Worm (Caenorhabditis elegans): Measurements from ENCODE around the gene sinh-1.
A peak's percentile ranks its signal among the peaks of the same experiment; 100 is the strongest.

The sinh-1 gene

ce11 chrII:12257095-12257494 lies 29.0 kb downstream of the sinh-1 start:
- TF ChIP-seq mbf-1 (tag; optimal IDR thresholded peaks at IDR 0.05): no peak
- TF ChIP-seq sma-9 (GFP tag; optimal IDR thresholded peaks at IDR 0.05): no peak
- no peak for TF ChIP-seq sma-9 (tag; optimal IDR thresholded peaks at IDR 0.05)
- no peak for TF ChIP-seq unc-55 (GFP tag; optimal IDR thresholded peaks at IDR 0.05)
- TF ChIP-seq ama-1 (optimal IDR thresholded peaks at IDR 0.05): no peak
- TF ChIP-seq nhr-129 (tag; optimal IDR thresholded peaks at IDR 0.05): no peak
- TF ChIP-seq skn-1 (tag; optimal IDR thresholded peaks at IDR 0.05): no peak
- TF ChIP-seq alr-1 (tag; optimal IDR thresholded peaks at IDR 0.05): no peak
- no peak for TF ChIP-seq lsy-2 (tag; optimal IDR thresholded peaks at IDR 0.05)
- no peak for TF ChIP-seq ztf-4 (tag; optimal IDR thresholded peaks at IDR 0.05)
- no peak for TF ChIP-seq egl-27 (tag; optimal IDR thresholded peaks at IDR 0.05)
- no peak for TF ChIP-seq Y55F3AM.14 (GFP tag; optimal IDR thresholded peaks at IDR 0.05)

DNA sequence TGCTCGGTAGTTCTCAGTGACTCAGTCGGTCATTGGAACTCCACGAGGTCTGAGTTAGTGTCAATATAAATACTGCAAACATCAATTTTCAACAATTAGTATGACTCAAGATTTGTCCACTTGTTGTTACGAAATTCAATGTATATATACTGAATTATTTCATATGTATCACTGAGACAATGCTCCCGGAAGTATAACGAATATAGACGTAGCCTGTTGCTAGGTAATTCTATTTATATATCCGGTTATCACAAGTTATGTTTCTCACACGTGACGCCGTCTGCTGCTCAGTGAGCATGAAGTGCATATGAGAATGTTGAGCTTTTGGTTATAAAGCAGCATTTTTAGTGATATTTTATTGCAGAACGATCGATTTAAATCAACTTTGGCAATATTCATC lies 32.4 kb downstream of the sinh-1 start:
- TF ChIP-seq C34F6.9 (tag; optimal IDR thresholded peaks at IDR 0.05) (no peak), sma-3 (GFP tag; optimal IDR thresholded peaks at IDR 0.05) (no peak), ZK546.5 (tag; optimal IDR thresholded peaks at IDR 0.05) (no peak), zag-1 (tag; optimal IDR thresholded peaks at IDR 0.05) (no peak), lin-13 (GFP tag; optimal IDR thresholded peaks at IDR 0.05) (no peak), nhr-23 (tag; optimal IDR thresholded peaks at IDR 0.05) (no peak), nhr-21 (tag; optimal IDR thresholded peaks at IDR 0.05) (no peak), mbf-1 (tag; optimal IDR thresholded peaks at IDR 0.05) (no peak), fos-1 (tag; optimal IDR thresholded peaks at IDR 0.05) (no peak), ztf-11 (tag; optimal IDR thresholded peaks at IDR 0.05) (no peak), peb-1 (tag; optimal IDR thresholded peaks at IDR 0.05) (no peak), ztf-4 (tag; optimal IDR thresholded peaks at IDR 0.05) (no peak)

DNA sequence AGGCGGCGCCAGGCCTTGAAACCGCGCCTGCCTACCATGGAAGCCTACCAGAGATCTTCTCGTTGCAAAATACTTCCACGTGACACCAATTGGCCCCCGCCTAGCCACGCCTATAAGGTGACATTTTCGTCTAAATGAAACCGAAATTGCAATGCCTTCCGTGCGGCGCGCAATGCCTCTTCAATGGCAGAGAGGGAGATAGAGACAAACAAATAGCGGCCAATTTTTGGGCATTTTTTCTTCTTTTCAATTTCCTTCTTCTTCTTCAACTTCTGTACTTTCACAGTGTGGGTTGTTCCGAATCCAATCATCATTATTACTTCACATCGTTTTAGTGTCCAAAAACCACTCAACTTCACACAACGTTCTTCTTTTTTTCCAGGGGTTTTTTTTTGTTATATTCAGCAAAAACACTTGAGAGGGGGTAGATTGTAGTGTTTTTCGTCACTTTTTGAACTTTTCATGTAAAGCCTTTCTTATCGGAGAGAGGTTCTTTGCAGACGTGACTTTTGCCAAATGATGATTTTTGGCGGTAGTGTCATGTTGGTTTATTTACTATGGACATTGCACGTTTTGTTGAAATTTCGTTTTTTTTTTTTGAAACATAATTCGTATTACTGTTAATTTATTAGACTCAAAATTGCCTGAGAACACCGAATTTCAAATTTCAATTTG lies 33.2 kb downstream of the sinh-1 start:
- TF ChIP-seq R02D3.7 (tag; optimal IDR thresholded peaks at IDR 0.05) (no peak), skn-1 (tag; optimal IDR thresholded peaks at IDR 0.05) (no peak), sem-4 (tag; optimal IDR thresholded peaks at IDR 0.05) (no peak), gmeb-1 (tag; optimal IDR thresholded peaks at IDR 0.05) (no peak), nhr-25 (tag; optimal IDR thresholded peaks at IDR 0.05) (peak; percentile 28), F13H6.1 (tag; optimal IDR thresholded peaks at IDR 0.05) (no peak), nhr-12 (tag; optimal IDR thresholded peaks at IDR 0.05) (no peak), blmp-1 (tag; optimal IDR thresholded peaks at IDR 0.05; ENCODE audit: insufficient read depth) (peak; percentile 35), sma-9 (GFP tag; optimal IDR thresholded peaks at IDR 0.05) (no peak), sma-9 (tag; optimal IDR thresholded peaks at IDR 0.05) (no peak)

DNA sequence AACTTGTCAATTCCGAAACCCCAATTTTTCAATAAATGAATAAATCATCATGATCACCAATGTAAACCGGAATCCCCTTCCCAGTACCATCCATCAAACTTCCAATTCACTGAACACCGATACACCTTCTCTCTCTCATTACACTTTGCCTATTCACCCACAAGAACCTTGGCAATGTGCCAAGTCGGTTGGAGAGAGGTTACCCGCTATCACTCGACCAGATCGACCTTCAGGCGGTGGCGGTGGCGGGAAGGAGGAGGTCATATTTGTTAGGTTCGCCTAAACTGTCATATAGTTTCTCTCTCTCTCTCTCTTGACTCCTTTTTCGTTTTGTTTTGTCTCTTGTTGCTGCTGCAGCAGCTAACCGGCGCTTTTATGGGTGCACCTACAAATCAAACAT lies 34.5 kb downstream of the sinh-1 start:
- TF ChIP-seq nhr-11 (tag; optimal IDR thresholded peaks at IDR 0.05) (no peak), blmp-1 (tag; optimal IDR thresholded peaks at IDR 0.05; ENCODE audit: insufficient read depth) (peak; percentile 64), crh-2 (tag; optimal IDR thresholded peaks at IDR 0.05) (peak; percentile 16), egl-27 (tag; optimal IDR thresholded peaks at IDR 0.05) (no peak), fos-1 (tag; optimal IDR thresholded peaks at IDR 0.05) (peak; percentile 29), F13H6.1 (tag; optimal IDR thresholded peaks at IDR 0.05) (peak; percentile 31), C34F6.9 (tag; optimal IDR thresholded peaks at IDR 0.05) (no peak), sem-4 (tag; optimal IDR thresholded peaks at IDR 0.05) (no peak), R02D3.7 (tag; optimal IDR thresholded peaks at IDR 0.05) (no peak), ceh-16 (tag; optimal IDR thresholded peaks at IDR 0.05) (peak; percentile 88), peb-1 (tag; optimal IDR thresholded peaks at IDR 0.05) (no peak), unc-55 (GFP tag; optimal IDR thresholded peaks at IDR 0.05) (no peak), lin-39 (tag; optimal IDR thresholded peaks at IDR 0.05) (no peak), sma-3 (GFP tag; optimal IDR thresholded peaks at IDR 0.05) (peak; percentile 78), skn-1 (tag; optimal IDR thresholded peaks at IDR 0.05) (no peak), nhr-25 (tag; optimal IDR thresholded peaks at IDR 0.05) (peak; percentile 93), aly-2 (tag; optimal IDR thresholded peaks at IDR 0.05) (no peak), lsy-2 (tag; optimal IDR thresholded peaks at IDR 0.05) (no peak), sma-9 (GFP tag; optimal IDR thresholded peaks at IDR 0.05) (peak; percentile 20), sma-9 (tag; optimal IDR thresholded peaks at IDR 0.05) (no peak), nhr-6 (tag; optimal IDR thresholded peaks at IDR 0.05) (peak; percentile 25), zag-1 (tag; optimal IDR thresholded peaks at IDR 0.05) (no peak)
